Worm (Caenorhabditis elegans): ENCODE results near the gene R07C12.1.

Gene R07C12.1

ce11 chrIV:4152143-4152542 is at the start of gene R07C12.1, which contains the start of gene K08D10.10:
Gene R07C12.1, plus strand, starts transcription at chrIV:4152456.
Gene K08D10.10, plus strand, starts transcription at chrIV:4152235.
- TF ChIP-seq eyg-1 (tag; optimal IDR thresholded peaks at IDR 0.05) (no peak), ahr-1 (tag; optimal IDR thresholded peaks at IDR 0.05) (no peak), lin-11 (tag; optimal IDR thresholded peaks at IDR 0.05) (no peak), hlh-8 (tag; optimal IDR thresholded peaks at IDR 0.05) (no peak), nhr-232 (tag; optimal IDR thresholded peaks at IDR 0.05) (no peak), C08G9.2 (tag; optimal IDR thresholded peaks at IDR 0.05) (no peak), ceh-18 (tag; optimal IDR thresholded peaks at IDR 0.05) (no peak), ceh-30 (tag; optimal IDR thresholded peaks at IDR 0.05) (no peak), ceh-6 (GFP tag; optimal IDR thresholded peaks at IDR 0.05) (no peak), nfya-1 (tag; optimal IDR thresholded peaks at IDR 0.05) (no peak)

ce11 chrIV:4102720-4103119 is 49.5 kb upstream of the R07C12.1 start, which contains the start of gene ubc-1:
Gene ubc-1, plus strand, starts transcription at chrIV:4103020.
- TF ChIP-seq K09A11.1 (tag; optimal IDR thresholded peaks at IDR 0.05; ENCODE audit: insufficient read depth) (no peak), nhr-232 (tag; optimal IDR thresholded peaks at IDR 0.05) (no peak), unc-42 (tag; optimal IDR thresholded peaks at IDR 0.05) (no peak), ama-1 (optimal IDR thresholded peaks at IDR 0.05) (no peak), ceh-9 (tag; optimal IDR thresholded peaks at IDR 0.05) (no peak)

ce11 chrIV:4108767-4109166 is 43.5 kb upstream of the R07C12.1 start, which contains the start of gene C35B1.7:
Gene C35B1.7, plus strand, starts transcription at chrIV:4109067.
- no peak for TF ChIP-seq ceh-6 (GFP tag; optimal IDR thresholded peaks at IDR 0.05)
- no peak for TF ChIP-seq ceh-22 (tag; optimal IDR thresholded peaks at IDR 0.05)
- TF ChIP-seq dmd-4 (tag; optimal IDR thresholded peaks at IDR 0.05; ENCODE audit: borderline replicate concordance) = no peak
- TF ChIP-seq K02D7.2 (tag; optimal IDR thresholded peaks at IDR 0.05) = no peak
- no peak for TF ChIP-seq ceh-19 (GFP tag; optimal IDR thresholded peaks at IDR 0.05)
- TF ChIP-seq unc-55 (GFP tag; optimal IDR thresholded peaks at IDR 0.05) = no peak
- TF ChIP-seq lin-11 (tag; optimal IDR thresholded peaks at IDR 0.05) = no peak
- TF ChIP-seq sox-2 (GFP tag; IDR thresholded peaks at IDR 0.05) = no peak
- TF ChIP-seq nhr-11 (tag; optimal IDR thresholded peaks at IDR 0.05) = no peak
- TF ChIP-seq pha-4 (tag; optimal IDR thresholded peaks at IDR 0.05) = no peak
- TF ChIP-seq unc-3 (GFP tag; conservative IDR thresholded peaks at IDR 0.05) = no peak
- TF ChIP-seq unc-3 (tag; optimal IDR thresholded peaks at IDR 0.05) = no peak
- TF ChIP-seq Y22D7AL.16 (tag; optimal IDR thresholded peaks at IDR 0.05) = no peak
- TF ChIP-seq gmeb-2 (tag; optimal IDR thresholded peaks at IDR 0.05) = no peak

ce11 chrIV:4112387-4112786 is 39.9 kb upstream of the R07C12.1 start, which contains the start of gene F49F1.14:
Gene F49F1.14, minus strand, starts transcription at chrIV:4112487.
- TF ChIP-seq syd-9 (tag; optimal IDR thresholded peaks at IDR 0.05) (no peak), pat-9 (tag; optimal IDR thresholded peaks at IDR 0.05) (no peak), fkh-10 (GFP tag; optimal IDR thresholded peaks at IDR 0.05) (no peak), odd-2 (tag; optimal IDR thresholded peaks at IDR 0.05) (no peak), K02D7.2 (tag; optimal IDR thresholded peaks at IDR 0.05) (no peak), ref-2 (tag; optimal IDR thresholded peaks at IDR 0.05) (no peak), pag-3 (tag; optimal IDR thresholded peaks at IDR 0.05; ENCODE audit: borderline replicate concordance) (no peak), fax-1 (tag; optimal IDR thresholded peaks at IDR 0.05) (no peak), nfya-1 (tag; optimal IDR thresholded peaks at IDR 0.05) (no peak), pax-1 (tag; optimal IDR thresholded peaks at IDR 0.05) (no peak), pros-1 (tag; optimal IDR thresholded peaks at IDR 0.05) (no peak), C08G9.2 (tag; optimal IDR thresholded peaks at IDR 0.05) (no peak), elt-2 (tag; optimal IDR thresholded peaks at IDR 0.05) (no peak), ceh-2 (tag; optimal IDR thresholded peaks at IDR 0.05) (no peak), tbx-2 (tag; optimal IDR thresholded peaks at IDR 0.05) (no peak), T23F11.4 (GFP tag; optimal IDR thresholded peaks at IDR 0.05) (no peak), ceh-18 (tag; optimal IDR thresholded peaks at IDR 0.05) (no peak), Y22D7AL.16 (tag; optimal IDR thresholded peaks at IDR 0.05) (no peak), ceh-6 (GFP tag; optimal IDR thresholded peaks at IDR 0.05) (no peak)

All from whole organism, late embryonic.